Worm (Caenorhabditis elegans) whole organism, late embryonic: ENCODE results near the gene rei-2.

Source experiments
- C08G9.2 ChIP-seq: sonication (generic microtip); optimal IDR thresholded peaks from 2 replicates; lab custom pipeline; 2016; ENCODE audit warnings: mild to moderate bottlenecking, missing genetic modification characterization, moderate library complexity, missing compliant biosample characterization
- ceh-9 ChIP-seq: sonication (generic microtip); optimal IDR thresholded peaks from 2 replicates; lab custom pipeline; 2016; ENCODE audit warnings: mild to moderate bottlenecking, missing genetic modification characterization, inconsistent platforms, missing compliant biosample characterization
- nfya-1 ChIP-seq: sonication (generic microtip); optimal IDR thresholded peaks from 2 replicates; lab custom pipeline; 2017; ENCODE audit warnings: missing genetic modification characterization, mild to moderate bottlenecking, missing compliant biosample characterization, antibody characterized with exemption, moderate library complexity
- pag-3 ChIP-seq: sonication (generic microtip); optimal IDR thresholded peaks from 2 replicates; lab custom pipeline; 2016; ENCODE audit warnings: missing compliant biosample characterization, missing genetic modification characterization, borderline replicate concordance
- pat-9 ChIP-seq: fragments of 200-800 bp; sonication (Bioruptor generic); optimal IDR thresholded peaks from 2 replicates; lab custom pipeline; 2018; ENCODE audit warnings: mild to moderate bottlenecking, missing genetic modification characterization, moderate library complexity, missing compliant biosample characterization
- pros-1 ChIP-seq: fragments of 150-350 bp; optimal IDR thresholded peaks from 2 replicates; lab custom pipeline; 2014; ENCODE audit warnings: missing biosample characterization, missing genetic modification reagents, missing genetic modification characterization

DNA sequence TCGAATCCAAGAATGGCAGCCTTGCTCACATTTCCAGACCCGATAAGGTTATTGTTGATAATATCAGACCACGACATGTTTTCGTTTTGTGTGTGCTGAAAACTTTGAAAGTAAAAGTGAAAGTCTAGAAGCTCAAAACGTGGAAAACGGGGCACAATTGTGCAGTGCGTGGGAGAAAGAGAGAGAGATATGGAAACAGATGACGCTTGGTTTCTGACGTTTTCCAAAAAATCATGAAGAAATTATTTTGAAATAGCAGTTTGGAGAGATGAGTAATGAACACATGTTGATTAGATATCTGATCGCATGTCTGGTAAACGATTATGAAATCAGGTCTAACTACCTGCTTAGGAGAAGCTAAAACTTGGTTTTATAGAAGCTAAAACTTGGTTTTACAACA, 7.4 kb downstream of the rei-2 start, which contains the start of gene pfn-3:
- TF ChIP-seq pag-3 (no peak), nfya-1 (tag; lab: Kevin White, UChicago) (no peak), pros-1 (tag; lab: Kevin White, UChicago) (no peak), C08G9.2 (no peak), pat-9 (no peak), ceh-9 (tag; lab: Kevin White, UChicago) (no peak)
